Worm (Caenorhabditis elegans): ENCODE data around the gene C50E3.7.

C50E3.7 gene

DNA sequence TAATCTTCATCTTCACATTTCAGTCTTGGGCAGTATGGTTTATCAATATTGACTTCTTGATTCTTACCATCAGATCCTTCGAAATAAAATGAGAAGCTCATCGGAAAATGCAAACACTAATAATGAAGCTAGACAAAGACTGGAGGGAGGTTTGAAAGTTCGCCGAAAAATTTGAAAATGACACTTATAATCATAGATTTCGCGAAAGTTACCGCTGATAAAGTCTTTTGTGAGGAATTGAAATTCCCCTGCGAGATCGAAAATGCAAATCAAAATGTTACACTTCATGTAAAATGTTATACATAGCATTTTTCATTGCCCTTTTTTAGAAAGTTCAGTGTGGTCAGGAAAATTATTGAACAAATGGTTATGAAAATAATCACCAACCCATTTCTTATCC lies at the start of gene C50E3.7:
C50E3.7 (minus strand) TSS at position 101 of the 400 bp plus-strand sequence.
- no peak for TF ChIP-seq unc-62 (GFP tag; optimal IDR thresholded peaks at IDR 0.05)

DNA sequence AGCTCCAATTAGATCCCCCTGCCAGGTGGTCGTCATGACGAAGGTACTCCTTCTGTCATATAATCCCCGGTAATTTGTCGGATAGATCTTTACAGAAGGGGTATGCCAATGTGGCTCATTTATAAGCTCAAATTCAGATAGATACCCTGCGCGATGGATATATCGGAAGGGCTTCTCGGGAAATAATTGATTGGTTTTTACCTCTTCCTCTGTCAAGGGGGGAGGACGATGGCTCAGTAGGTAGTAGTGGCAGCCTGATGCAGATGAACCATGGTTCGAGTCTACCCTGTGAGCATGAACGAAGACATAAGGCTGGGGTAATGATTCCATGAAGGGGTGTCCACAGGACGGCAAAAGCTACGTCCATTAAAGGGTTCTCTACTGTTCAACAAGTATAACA lies 49.0 kb upstream of the C50E3.7 start:
- no peak for TF ChIP-seq unc-62 (GFP tag; optimal IDR thresholded peaks at IDR 0.05)

DNA sequence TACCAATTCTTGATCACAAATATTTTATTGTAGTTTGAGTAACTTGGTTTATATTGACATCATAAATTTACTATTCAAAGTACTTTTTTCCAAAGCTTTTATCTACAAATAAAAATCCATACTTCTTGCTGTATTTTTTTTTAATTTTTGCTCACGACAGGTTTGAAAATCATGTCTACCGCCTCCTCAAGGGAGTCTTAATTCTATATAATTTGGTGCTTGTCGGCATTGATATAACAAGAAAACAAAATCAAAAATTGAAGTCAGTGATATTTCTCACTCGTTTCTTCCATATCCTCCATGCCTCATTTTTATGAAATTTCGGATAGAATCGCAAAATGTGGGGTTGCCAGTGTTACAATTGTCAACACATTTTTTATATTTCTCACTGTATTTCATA lies 47.3 kb upstream of the C50E3.7 start, which contains the start of gene str-47:
str-47 (plus strand) TSS at position 301 of the 400 bp plus-strand sequence.
- no peak for TF ChIP-seq unc-62 (GFP tag; optimal IDR thresholded peaks at IDR 0.05)

DNA sequence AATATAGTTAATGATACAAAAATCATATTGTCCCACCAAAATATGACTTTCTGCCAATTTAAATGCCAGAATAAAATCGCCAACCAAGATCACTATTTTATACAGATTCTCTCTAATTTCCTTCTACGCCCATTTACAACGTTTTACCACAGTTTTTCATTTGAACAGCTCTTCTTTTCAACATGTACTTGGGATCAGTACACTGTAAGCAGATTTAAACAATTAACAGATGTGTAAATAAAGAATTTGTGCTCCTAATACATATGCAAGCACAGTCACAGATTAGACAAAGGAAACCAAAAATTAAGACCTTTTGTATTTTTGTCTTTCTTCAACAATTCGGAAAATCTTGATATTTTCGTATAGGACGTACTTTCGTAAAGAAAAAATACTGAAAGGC lies 45.2 kb upstream of the C50E3.7 start, which contains the start of gene F07C4.11:
F07C4.11 (minus strand) TSS at position 101 of the 400 bp plus-strand sequence.
- TF ChIP-seq unc-62 (GFP tag; optimal IDR thresholded peaks at IDR 0.05), result no peak

DNA sequence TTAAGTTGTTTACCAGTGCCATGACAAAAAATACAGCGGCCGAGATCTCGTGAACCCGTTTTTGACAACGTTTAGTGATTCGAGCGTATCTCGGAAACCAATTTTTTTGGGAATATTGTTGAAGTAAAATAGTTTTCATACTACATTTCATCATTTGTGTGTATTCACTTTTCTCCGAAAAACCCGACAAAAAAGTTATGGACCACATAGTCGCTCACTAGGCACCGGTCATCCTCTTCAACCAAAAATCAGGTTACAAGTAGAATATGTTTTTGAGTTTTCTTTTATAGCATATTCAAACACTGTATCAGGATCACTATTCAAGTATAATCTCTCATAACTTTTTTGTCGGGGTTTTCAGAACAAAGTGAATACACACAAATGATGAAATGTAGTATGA lies 43.5 kb upstream of the C50E3.7 start:
- no peak for TF ChIP-seq unc-62 (GFP tag; optimal IDR thresholded peaks at IDR 0.05)

DNA sequence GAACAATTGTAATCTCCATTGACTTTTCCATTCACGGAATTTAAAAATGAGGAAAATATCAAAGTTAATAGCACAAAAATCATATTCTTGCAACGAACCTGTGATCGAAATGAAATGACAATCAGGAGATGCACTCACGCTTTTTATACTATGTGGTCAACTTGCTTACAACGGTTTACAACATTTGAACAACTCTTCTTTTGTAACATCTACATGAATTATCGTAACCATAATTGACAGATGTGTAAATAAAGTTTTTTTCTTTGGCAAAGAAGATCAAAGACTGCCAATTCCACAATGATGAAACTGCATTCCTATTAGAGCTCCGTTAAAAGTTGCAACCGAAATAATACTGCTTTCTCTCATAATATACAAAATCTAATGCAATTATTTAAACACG lies 41.6 kb upstream of the C50E3.7 start, which contains the start of gene F07C4.10:
F07C4.10 (minus strand) TSS at position 101 of the 400 bp plus-strand sequence.
- TF ChIP-seq unc-62 (GFP tag; optimal IDR thresholded peaks at IDR 0.05), result no peak

DNA sequence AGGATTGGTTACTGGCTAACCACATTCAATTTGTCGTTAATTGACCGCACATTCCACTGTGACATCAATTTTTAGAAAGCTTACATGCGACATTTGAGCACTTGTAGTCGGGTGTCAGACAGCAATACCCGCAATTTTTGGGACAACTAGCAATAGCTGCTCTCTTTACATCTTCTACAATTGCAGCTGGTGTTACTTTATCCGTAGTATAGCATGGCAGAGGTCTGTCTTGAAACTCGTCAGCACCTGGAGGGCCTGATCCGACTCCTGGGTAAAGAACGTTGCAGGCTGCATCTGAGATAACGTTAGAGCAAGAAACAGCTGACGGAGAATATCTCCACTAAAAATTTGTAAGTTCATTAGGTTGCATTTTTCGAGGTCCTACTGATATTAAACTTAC lies 41.2 kb upstream of the C50E3.7 start:
- TF ChIP-seq unc-62 (GFP tag; optimal IDR thresholded peaks at IDR 0.05), result no peak

DNA sequence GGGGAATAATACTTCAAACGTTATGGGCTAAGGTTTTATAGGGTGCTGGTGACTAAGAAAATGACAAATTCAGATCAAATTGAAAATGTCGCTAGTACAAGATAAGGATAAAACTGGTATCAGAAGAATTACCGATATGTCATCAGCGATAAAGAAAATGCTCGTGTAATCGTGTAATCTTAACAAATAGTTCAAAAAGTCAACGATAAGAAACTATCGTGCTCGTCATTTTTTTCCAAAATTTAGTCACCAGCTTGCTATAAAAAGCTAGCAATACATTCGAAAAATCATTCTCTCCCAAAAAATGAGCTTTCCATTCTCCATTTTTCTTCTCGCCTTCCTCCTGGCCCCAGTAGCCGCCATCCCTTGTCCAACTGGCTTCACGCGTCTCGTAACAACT lies 39.6 kb upstream of the C50E3.7 start, which contains the start of gene clec-45:
clec-45 (plus strand) TSS at position 301 of the 400 bp plus-strand sequence.
- no peak for TF ChIP-seq unc-62 (GFP tag; optimal IDR thresholded peaks at IDR 0.05)

DNA sequence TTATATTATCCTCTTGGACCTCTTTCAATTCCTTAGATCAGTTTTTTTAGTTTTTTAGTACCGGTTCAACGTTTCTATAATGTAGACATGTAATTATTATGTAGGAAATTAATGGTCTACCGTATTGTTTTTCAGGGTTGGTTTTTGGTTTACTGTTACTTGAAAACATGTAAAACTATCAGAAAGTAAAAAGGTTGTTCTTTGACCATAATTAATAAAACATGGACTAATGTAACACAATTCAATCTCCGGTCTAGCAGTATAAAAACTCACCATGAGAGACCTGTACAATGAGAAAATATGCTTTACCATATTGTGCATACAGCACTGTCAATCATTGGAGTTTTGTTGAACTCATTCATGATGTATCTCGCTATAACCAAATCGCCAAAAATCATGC lies 37.3 kb upstream of the C50E3.7 start, which contains the start of gene srd-29:
srd-29 (plus strand) TSS at position 301 of the 400 bp plus-strand sequence.
- TF ChIP-seq unc-62 (GFP tag; optimal IDR thresholded peaks at IDR 0.05), result no peak

DNA sequence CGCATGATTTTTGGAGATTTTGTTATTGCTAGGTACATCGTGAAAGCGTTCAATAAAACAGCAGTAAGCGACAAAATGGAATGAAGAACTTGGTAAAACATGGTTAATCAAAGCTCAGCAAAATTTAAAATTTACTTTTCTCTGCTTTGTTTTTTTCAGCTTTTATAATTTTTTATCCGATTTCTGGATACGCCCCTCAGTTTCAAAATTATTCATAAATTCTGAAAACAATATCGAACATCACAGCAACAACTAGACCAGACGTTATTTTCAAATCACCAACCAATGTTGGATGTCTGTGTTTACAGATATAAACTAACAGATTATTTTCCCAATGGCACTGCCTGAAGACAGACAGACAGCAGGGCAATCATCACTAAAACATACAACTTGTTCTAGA lies 36.5 kb upstream of the C50E3.7 start, which contains the start of gene srd-31:
srd-31 (minus strand) TSS at position 101 of the 400 bp plus-strand sequence.
- no peak for TF ChIP-seq unc-62 (GFP tag; optimal IDR thresholded peaks at IDR 0.05)

DNA sequence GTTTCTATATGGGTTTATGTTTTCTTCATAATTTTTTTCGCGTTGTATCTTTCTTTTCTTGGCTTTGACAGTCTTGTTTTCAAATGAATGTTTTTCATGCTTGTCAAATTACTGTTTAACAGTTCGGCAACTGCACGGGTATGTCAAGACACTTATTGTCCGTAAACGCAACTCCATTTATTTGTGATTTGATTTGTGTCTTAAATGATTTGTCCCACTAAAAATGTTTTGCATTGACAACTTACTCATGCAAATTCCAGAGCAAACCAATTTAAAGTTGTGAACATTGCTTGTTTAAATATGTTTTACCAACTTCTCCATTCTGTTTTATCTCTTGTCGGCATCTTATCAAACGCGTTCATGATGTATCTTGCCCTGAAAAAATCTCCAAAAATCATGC lies 33.6 kb upstream of the C50E3.7 start, which contains the start of gene srd-25:
srd-25 (plus strand) TSS at position 301 of the 400 bp plus-strand sequence.
- no peak for TF ChIP-seq unc-62 (GFP tag; optimal IDR thresholded peaks at IDR 0.05)

DNA sequence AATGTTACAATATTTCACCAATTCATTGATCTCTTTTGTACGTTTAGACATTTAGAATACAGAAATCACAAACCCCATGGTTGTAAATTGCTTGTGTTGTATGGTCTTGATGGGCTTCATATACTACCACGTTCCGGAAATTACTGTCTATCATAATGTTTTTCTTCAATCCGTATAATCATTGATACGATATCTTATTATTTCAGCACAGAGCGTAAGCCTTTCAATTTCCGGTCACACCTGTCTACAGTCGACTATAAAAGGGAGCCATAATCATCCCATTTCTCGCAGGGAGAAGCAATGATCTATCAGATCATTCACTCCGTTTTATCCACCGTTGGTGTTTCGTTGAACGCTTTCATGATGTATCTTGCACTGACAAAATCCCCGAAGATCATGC lies 31.3 kb upstream of the C50E3.7 start, which contains the start of gene srd-30:
srd-30 (plus strand) TSS at position 301 of the 400 bp plus-strand sequence.
- TF ChIP-seq unc-62 (GFP tag; optimal IDR thresholded peaks at IDR 0.05), result no peak

DNA sequence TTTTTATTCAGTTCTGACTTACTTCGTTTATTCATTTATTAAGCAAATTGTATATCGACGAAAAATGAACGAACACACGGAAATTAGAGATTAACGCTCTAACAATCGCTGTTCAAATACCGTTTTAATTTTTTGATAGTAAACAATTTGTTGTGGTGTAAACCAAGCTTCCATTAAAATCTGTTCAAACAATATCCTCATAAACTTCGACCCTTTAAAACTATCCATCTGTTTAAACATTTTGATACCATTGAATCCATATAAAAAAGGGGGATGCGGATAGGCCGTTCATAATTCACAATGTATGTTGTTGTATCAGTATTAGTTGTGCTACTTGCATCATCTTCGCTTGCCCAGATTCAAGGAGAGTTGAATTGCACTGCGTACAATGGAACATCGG lies 28.4 kb upstream of the C50E3.7 start, which contains the start of gene F07C4.6:
F07C4.6 (plus strand) TSS at position 301 of the 400 bp plus-strand sequence.
- no peak for TF ChIP-seq unc-62 (GFP tag; optimal IDR thresholded peaks at IDR 0.05)

DNA sequence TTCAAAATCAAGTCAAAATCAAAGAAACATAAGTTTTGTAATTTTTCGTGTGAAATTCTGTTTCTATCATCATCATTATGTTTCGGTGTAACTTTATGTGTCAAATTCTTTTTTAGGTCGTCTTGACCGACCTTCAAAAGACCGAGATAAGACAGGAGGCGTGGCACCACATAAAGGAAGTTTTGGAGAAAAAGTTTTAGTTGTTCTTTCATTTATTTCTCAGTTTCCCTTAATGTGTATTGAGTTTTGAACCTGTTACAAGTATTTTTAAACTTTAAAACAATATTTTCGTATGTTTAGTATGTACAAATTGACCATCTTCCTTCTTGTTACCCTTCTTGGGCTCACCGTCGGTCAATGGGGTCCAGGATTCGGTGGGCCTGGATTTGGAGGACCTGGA lies 26.5 kb upstream of the C50E3.7 start, which contains the start of gene grsp-4:
grsp-4 (plus strand) TSS at position 301 of the 400 bp plus-strand sequence.
- no peak for TF ChIP-seq unc-62 (GFP tag; optimal IDR thresholded peaks at IDR 0.05)

DNA sequence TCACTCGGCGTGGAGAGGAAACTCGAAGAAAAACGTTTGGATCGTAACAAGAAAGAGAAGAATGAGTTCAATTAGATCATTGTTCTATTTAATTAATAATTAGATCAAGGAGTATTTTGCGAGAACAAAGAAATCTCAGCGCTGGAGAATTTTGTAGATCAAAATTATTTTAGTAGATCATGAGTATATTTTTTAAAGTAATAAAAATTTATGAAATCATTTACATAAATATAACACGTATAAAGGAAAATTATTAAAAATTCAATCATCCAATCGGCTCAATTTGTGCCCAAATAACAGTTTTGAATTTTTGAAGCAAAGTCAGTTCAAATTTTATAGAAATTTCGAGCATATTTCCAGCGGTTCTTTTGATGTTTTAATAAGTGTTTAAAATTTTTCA lies 26.0 kb upstream of the C50E3.7 start, which contains the start of gene C50E3.13:
C50E3.13 (minus strand) TSS at position 101 of the 400 bp plus-strand sequence.
- TF ChIP-seq unc-62 (GFP tag; optimal IDR thresholded peaks at IDR 0.05), result no peak

DNA sequence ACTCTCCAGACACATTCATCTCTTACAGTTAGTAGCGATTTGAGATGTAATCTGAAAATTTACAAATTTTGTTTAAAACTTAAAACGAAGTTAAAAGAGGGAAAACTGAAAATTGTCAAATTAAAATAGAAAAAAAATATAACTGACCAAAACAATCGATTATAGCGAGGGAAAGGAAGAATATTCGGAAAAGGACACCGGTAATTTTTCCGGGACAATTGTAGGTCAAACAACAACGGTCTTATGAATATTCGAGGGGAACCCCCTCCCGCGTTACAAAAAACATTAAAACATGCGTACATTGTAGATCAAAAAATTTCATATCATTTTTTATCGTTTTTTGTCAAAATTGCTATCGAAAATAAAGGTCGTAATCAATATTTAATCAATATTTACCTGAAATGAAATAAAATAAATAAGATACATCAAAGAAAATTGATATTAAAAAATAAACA lies 23.9 kb upstream of the C50E3.7 start, which contains the start of gene C50E3.12:
C50E3.12 (minus strand) TSS at position 51 of the 455 bp plus-strand sequence.
- TF ChIP-seq unc-62 (GFP tag; optimal IDR thresholded peaks at IDR 0.05), result no peak

DNA sequence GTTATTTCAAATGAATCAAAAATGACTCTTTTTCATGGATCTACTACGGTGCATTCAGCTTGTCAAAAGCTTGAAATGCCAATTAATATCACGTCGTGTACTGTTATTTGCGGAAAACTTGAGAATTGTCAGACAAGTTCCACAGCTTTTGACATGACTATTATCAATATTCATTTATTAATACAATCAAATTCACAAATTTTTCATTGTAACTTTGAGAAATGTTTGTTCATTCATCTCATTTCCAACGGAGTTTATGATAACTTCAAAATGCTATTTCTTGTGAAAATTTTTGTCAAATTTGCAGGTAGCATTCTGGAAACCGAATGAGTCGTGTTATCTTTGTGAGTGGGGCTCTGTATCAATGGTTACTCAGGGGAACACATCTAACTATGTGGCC lies 19.9 kb upstream of the C50E3.7 start, which contains the start of gene C50E3.15:
C50E3.15 (plus strand) TSS at position 301 of the 400 bp plus-strand sequence.
- no peak for TF ChIP-seq unc-62 (GFP tag; optimal IDR thresholded peaks at IDR 0.05)
